Fruit fly (Drosophila melanogaster): Measurements from ENCODE around the gene Iml1.

The Iml1 gene

DNA sequence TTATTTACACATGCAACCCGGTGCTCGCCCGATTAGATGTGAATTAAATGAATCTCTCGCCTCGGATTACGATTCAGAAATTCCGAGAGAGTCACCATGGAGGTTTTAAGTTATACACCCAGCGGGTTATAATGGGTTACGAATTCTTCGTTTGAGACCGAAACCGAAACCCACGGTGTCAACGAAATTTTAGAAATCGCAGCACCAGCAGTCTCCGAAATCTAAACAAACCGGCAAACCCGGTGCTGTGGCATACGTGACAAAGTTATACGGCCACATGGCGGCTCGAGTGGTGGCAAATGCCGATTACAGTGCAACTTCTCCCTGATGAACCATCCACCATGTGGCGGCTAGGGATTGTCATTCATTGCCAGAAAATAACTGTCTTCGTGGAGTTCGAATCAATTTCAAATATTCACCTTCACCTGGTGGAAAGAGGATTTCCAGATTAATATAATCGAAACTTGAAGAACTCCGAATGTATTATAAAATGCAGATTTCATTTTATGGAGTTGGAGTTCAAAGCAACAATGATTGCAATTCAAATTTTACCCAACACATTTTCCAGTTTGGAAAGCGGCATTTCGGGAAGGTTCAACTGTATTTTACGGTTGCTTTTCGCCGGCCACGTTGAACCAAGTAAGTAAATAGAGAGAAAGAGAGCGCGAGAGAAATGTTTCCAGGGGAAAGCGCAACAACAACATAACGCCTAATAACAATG is 17.9 kb downstream of the Iml1 start (continued):
- TF ChIP-seq D (optimal IDR thresholded peaks at IDR 0.05) (no peak), D (GFP tag; optimal IDR thresholded peaks at IDR 0.05) (peak; percentile 80), CG10274 (GFP tag; optimal IDR thresholded peaks at IDR 0.05) (peak; percentile 49), Deaf1 (tag; optimal IDR thresholded peaks at IDR 0.05) (peak; percentile 9), CG2120 (GFP tag; optimal IDR thresholded peaks at IDR 0.05) (peak; percentile 64), CG17912 (GFP tag; optimal IDR thresholded peaks at IDR 0.05) (no peak), CG18764 (GFP tag; optimal IDR thresholded peaks at IDR 0.05) (peak; percentile 33), CG10654 (GFP tag; optimal IDR thresholded peaks at IDR 0.05) (peak; percentile 49), zf30C (GFP tag; optimal IDR thresholded peaks at IDR 0.05) (no peak), Dref (GFP tag; IDR thresholded peaks at IDR 0.05) (no peak), CG1233 (GFP tag; optimal IDR thresholded peaks at IDR 0.05) (peak; percentile 71), run (tag; optimal IDR thresholded peaks at IDR 0.05) (peak; percentile 32), schlank (tag; optimal IDR thresholded peaks at IDR 0.05) (no peak), CG8290 (GFP tag; optimal IDR thresholded peaks at IDR 0.05) (peak; percentile 33), CG8290 (tag; optimal IDR thresholded peaks at IDR 0.05) (peak; percentile 36 to 40), CG6689 (GFP tag; IDR thresholded peaks at IDR 0.05) (peak; percentile 59), otp (GFP tag; IDR thresholded peaks at IDR 0.05) (peak; percentile 53; the same call in 1 of the 3 replicates), CG17359 (tag; optimal IDR thresholded peaks at IDR 0.05) (peak; percentile 80), tap (tag; optimal IDR thresholded peaks at IDR 0.05) (peak; percentile 68), CG2712 (tag; optimal IDR thresholded peaks at IDR 0.05) (peak; percentile 85), Asciz (GFP tag; optimal IDR thresholded peaks at IDR 0.05) (peak; percentile 76), Dek (tag; optimal IDR thresholded peaks at IDR 0.05) (peak; percentile 47), CG7928 (GFP tag; optimal IDR thresholded peaks at IDR 0.05) (no peak), CG13624 (GFP tag; optimal IDR thresholded peaks at IDR 0.05) (peak; percentile 54), CG18262 (tag; optimal IDR thresholded peaks at IDR 0.05) (peak; percentile 86), wek (GFP tag; optimal IDR thresholded peaks at IDR 0.05) (no peak), hbn (GFP tag; IDR thresholded peaks at IDR 0.05; ENCODE audit: partially characterized antibody) (no peak), CG11695 (GFP tag; IDR thresholded peaks at IDR 0.05) (peak; percentile 72), Ravus (GFP tag; IDR thresholded peaks at IDR 0.05) (no peak), nom (GFP tag; optimal IDR thresholded peaks at IDR 0.05) (peak; percentile 10), HLH54F (GFP tag; optimal IDR thresholded peaks at IDR 0.05) (peak; percentile 47), ase (GFP tag; IDR thresholded peaks at IDR 0.05) (0 out of 3 replicates have a peak, but pooled peaks have one; percentile 5), her (GFP tag; optimal IDR thresholded peaks at IDR 0.05) (peak; percentile 30), tna (GFP tag; IDR thresholded peaks at IDR 0.05; ENCODE audit: partially characterized antibody) (no peak), Kr (GFP tag; optimal IDR thresholded peaks at IDR 0.05) (no peak), cg (GFP tag; optimal IDR thresholded peaks at IDR 0.05) (no peak), CG10462 (GFP tag; optimal IDR thresholded peaks at IDR 0.05) (peak; percentile 63), bowl (GFP tag; IDR thresholded peaks at IDR 0.05) (no peak), Sry-β (GFP tag; optimal IDR thresholded peaks at IDR 0.05) (no peak), mam (GFP tag; optimal IDR thresholded peaks at IDR 0.05) (peak; percentile 59), ind (GFP tag; optimal IDR thresholded peaks at IDR 0.05) (peak; percentile 78), slp2 (GFP tag; optimal IDR thresholded peaks at IDR 0.05) (peak; percentile 61), CG15514 (GFP tag; optimal IDR thresholded peaks at IDR 0.05) (no peak), CG8281 (tag; optimal IDR thresholded peaks at IDR 0.05) (peak; percentile 45), repo (GFP tag; optimal IDR thresholded peaks at IDR 0.05) (peak; percentile 43), CG1832 (GFP tag; optimal IDR thresholded peaks at IDR 0.05) (no peak), CG5245 (GFP tag; optimal IDR thresholded peaks at IDR 0.05) (peak; percentile 40), Blimp-1 (GFP tag; optimal IDR thresholded peaks at IDR 0.05) (peak; percentile 78), CG9932 (GFP tag; IDR thresholded peaks at IDR 0.05) (peak; percentile 25; the same call in 1 of the 2 replicates)

Measured in whole organism, embryonic.